Fruit fly (Drosophila melanogaster) whole organism: ENCODE measurements around the gene CG17777.

Experiments used
- EcR ChIP-seq, 2 experiments: fragments of >200 bp; optimal IDR thresholded peaks; 2 replicates each; lab custom pipeline; 2017; ENCODE audit warnings: missing biosample characterization in 2 of 2, missing genetic modification characterization in 2 of 2, missing genetic modification reagents in 2 of 2
- psq ChIP-seq: fragments of >200 bp; optimal IDR thresholded peaks from 2 replicates; lab custom pipeline; 2017
- usp ChIP-seq: fragments of >200 bp; optimal IDR thresholded peaks from 2 replicates; lab custom pipeline; 2017; ENCODE audit warnings: missing biosample characterization, missing genetic modification characterization, mixed read lengths

dm6 chrX:2139610-2140009 lies 47.0 kb upstream of the CG17777 start:
- TF ChIP-seq usp (GFP tag; lab: Kevin White, UChicago) (no peak), psq (lab: Kevin White, UChicago) (no peak), EcR (GFP tag; optimal IDR thresholded peaks at IDR 0.05; lab: Kevin White, UChicago) (no peak)
